Worm (Caenorhabditis elegans): ENCODE results near the gene Y6G8.2.

Gene Y6G8.2

DNA sequence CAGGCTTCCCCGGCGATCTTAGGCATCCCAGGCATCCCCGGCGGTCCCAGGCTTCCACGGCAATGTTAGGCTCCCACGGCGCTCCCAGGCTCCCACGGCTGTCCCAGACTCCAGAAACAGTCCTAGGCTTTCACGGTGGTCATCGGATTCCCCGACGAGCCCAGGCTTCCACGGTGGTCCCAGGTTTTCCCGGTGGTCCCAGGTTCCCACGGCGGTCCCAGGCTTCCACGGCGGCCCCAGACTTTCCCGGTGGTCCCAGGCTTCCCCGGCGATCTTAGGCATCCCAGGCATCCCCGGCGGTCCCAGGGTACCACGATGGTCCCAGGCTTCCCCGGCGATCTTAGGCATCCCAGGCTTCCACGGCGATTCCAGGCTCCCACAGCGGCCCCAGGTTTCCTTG is 50.1 kb downstream of the Y6G8.2 start:
- TF ChIP-seq R02D3.7 (tag; optimal IDR thresholded peaks at IDR 0.05) = no peak
- TF ChIP-seq lin-15B (tag; optimal IDR thresholded peaks at IDR 0.05) = no peak
- no peak for TF ChIP-seq lin-39 (tag; optimal IDR thresholded peaks at IDR 0.05)

DNA sequence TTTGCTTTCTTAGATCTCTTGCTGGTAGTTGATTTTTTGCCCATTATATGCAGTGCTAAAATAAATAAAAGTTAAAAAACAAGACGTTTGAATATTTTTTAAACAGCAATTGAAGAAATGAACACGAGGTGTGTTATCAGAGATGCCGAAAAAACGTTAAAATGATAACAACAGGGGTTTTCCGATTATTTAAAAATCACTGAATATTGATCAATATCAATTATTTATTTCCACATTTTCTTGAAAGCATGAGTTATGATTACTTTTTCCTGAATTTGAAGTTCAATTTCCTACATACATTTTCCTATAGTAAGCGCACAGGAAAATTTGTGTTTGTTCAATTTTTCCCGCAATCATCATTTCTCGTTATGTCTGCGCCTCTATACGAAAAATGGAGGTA is 51.8 kb downstream of the Y6G8.2 start:
- TF ChIP-seq jun-1 (tag; optimal IDR thresholded peaks at IDR 0.05) (no peak), R02D3.7 (tag; optimal IDR thresholded peaks at IDR 0.05) (no peak), lin-39 (tag; optimal IDR thresholded peaks at IDR 0.05) (no peak), nhr-12 (tag; optimal IDR thresholded peaks at IDR 0.05) (no peak), elt-2 (tag; optimal IDR thresholded peaks at IDR 0.05) (peak; percentile 76), aly-2 (tag; optimal IDR thresholded peaks at IDR 0.05) (no peak), nhr-67 (tag; optimal IDR thresholded peaks at IDR 0.05) (no peak), lin-15B (tag; optimal IDR thresholded peaks at IDR 0.05) (no peak), skn-1 (tag; optimal IDR thresholded peaks at IDR 0.05) (no peak), pqm-1 (tag; optimal IDR thresholded peaks at IDR 0.05) (peak; percentile 33), unc-39 (tag; optimal IDR thresholded peaks at IDR 0.05) (no peak), mdl-1 (tag; optimal IDR thresholded peaks at IDR 0.05) (no peak), nhr-77 (tag; optimal IDR thresholded peaks at IDR 0.05) (no peak)
